Worm (Caenorhabditis elegans): ENCODE measurements around the gene del-2.
"Not testable (repeated sequence)": the region's sequence is repeated elsewhere in the genome, so short reads cannot be mapped to it uniquely, and the experiment has no call there.

Gene del-2

DNA sequence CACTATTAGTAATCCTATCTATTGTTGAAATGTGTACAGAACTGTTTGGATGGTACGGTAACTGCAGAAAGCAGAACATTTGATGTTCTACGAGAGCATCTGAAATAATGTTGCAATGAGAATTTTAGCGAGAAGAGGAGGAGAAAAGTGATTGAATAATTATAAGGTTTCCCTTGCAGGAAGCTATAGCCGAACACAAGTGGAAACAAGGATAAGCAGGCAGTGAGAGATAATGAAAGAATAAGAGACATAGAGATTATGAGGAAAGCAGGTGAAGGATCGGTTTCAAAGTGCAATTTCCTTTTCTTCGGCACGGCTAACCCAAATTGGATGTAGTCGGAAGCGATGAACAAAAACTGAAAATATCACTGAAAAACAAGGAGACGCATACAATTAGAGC lies at the start of gene del-2:
TSS of gene del-2 (minus strand) at position 101 of the 400 bp plus-strand sequence.
- TF ChIP-seq nfya-1 (tag; optimal IDR thresholded peaks at IDR 0.05) (no peak), ceh-14 (tag; optimal IDR thresholded peaks at IDR 0.05) (peak; percentile 15)

- TF ChIP-seq unc-55 (GFP tag; optimal IDR thresholded peaks at IDR 0.05) (no peak), ama-1 (optimal IDR thresholded peaks at IDR 0.05) (no peak), pat-9 (tag; optimal IDR thresholded peaks at IDR 0.05) (no peak), ceh-6 (GFP tag; optimal IDR thresholded peaks at IDR 0.05) (no peak)
Measured at ce11 chrIV:9690644-9691043, 48.8 kb upstream of the del-2 start, which contains the start of gene sdz-36. Gene sdz-36 (plus strand): TSS chrIV:9690944.

- TF ChIP-seq ceh-14, npax-4, pax-1 (tag; optimal IDR thresholded peaks at IDR 0.05): not testable (repeated sequence)
Measured at ce11 chrIV:9688715-9689114, 46.9 kb upstream of the del-2 start, which contains the start of gene msp-76. Gene msp-76 (plus strand): TSS chrIV:9689015.

ce11 chrIV:9683433-9683832 lies 41.6 kb upstream of the del-2 start, which contains the start of the genes htas-1 and ZK1251.3:
Gene htas-1 (minus strand): TSS chrIV:9683533.
Gene ZK1251.3 (plus strand): TSS chrIV:9683658.
- TF ChIP-seq fkh-10 (GFP tag; optimal IDR thresholded peaks at IDR 0.05) = no peak
- TF ChIP-seq dmd-4 (tag; optimal IDR thresholded peaks at IDR 0.05; ENCODE audit: borderline replicate concordance) = no peak
- TF ChIP-seq pqm-1 (tag; optimal IDR thresholded peaks at IDR 0.05) = no peak
- TF ChIP-seq nfya-1 (tag; optimal IDR thresholded peaks at IDR 0.05) = no peak

ce11 chrIV:9682514-9682913 lies 40.7 kb upstream of the del-2 start, which contains the start of gene ins-7:
Gene ins-7 (minus strand): TSS chrIV:9682845.
- TF ChIP-seq mec-3 (tag; optimal IDR thresholded peaks at IDR 0.05; ENCODE audit: borderline replicate concordance) = no peak
- no peak for TF ChIP-seq ceh-6 (GFP tag; optimal IDR thresholded peaks at IDR 0.05)
- no peak for TF ChIP-seq C08G9.2 (tag; optimal IDR thresholded peaks at IDR 0.05)
- TF ChIP-seq dmd-4 (tag; optimal IDR thresholded peaks at IDR 0.05; ENCODE audit: borderline replicate concordance) = no peak
- no peak for TF ChIP-seq ceh-31 (tag; optimal IDR thresholded peaks at IDR 0.05)
- TF ChIP-seq pros-1 (tag; optimal IDR thresholded peaks at IDR 0.05) = no peak
- TF ChIP-seq ttx-3 (tag; optimal IDR thresholded peaks at IDR 0.05) = no peak
- TF ChIP-seq nhr-11 (tag; optimal IDR thresholded peaks at IDR 0.05) = no peak
- TF ChIP-seq dve-1 (tag; optimal IDR thresholded peaks at IDR 0.05) = no peak
- no peak for TF ChIP-seq ceh-9 (tag; optimal IDR thresholded peaks at IDR 0.05)
- TF ChIP-seq hlh-8 (tag; optimal IDR thresholded peaks at IDR 0.05) = no peak
- TF ChIP-seq pat-9 (tag; optimal IDR thresholded peaks at IDR 0.05) = no peak
- TF ChIP-seq nfya-1 (tag; optimal IDR thresholded peaks at IDR 0.05) = no peak

DNA sequence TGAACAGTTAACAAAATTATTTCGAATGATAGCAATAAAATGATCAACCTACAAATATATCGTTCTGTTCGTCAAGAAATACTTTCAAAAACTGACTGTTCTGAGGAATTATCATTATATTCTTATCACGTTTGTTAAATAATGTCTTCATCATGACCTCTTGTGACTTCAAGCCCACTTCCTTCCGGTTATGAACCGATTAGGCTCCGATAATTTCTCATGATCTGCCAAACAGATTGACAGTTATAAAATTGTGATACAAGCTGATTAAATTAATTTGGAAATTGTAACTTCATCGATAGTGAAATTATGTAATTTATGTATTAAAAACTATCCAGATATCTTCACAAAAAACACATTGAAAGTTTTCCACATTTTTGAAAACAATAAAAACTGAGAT lies 39.0 kb upstream of the del-2 start, which contains the start of gene ins-8:
TSS of gene ins-8 (minus strand) at position 101 of the 400 bp plus-strand sequence.
- no peak for TF ChIP-seq T23F11.4 (GFP tag; optimal IDR thresholded peaks at IDR 0.05)
- no peak for TF ChIP-seq hlh-6 (tag; optimal IDR thresholded peaks at IDR 0.05)
- no peak for TF ChIP-seq fax-1 (tag; optimal IDR thresholded peaks at IDR 0.05)
- no peak for TF ChIP-seq hlh-8 (tag; optimal IDR thresholded peaks at IDR 0.05)
- no peak for TF ChIP-seq ama-1 (optimal IDR thresholded peaks at IDR 0.05)
- no peak for TF ChIP-seq hlh-13 (GFP tag; optimal IDR thresholded peaks at IDR 0.05)

ce11 chrIV:9679296-9679695 lies 37.5 kb upstream of the del-2 start:
- no peak for TF ChIP-seq ceh-22 (tag; optimal IDR thresholded peaks at IDR 0.05)
- TF ChIP-seq ets-4 (tag; optimal IDR thresholded peaks at IDR 0.05) = no peak
- no peak for TF ChIP-seq pqm-1 (tag; optimal IDR thresholded peaks at IDR 0.05)
- TF ChIP-seq tbx-7 (tag; optimal IDR thresholded peaks at IDR 0.05) = no peak
- peak; percentile 86 for TF ChIP-seq elt-2 (tag; optimal IDR thresholded peaks at IDR 0.05)
- no peak for TF ChIP-seq rnt-1 (tag; optimal IDR thresholded peaks at IDR 0.05)
